Fruit fly (Drosophila melanogaster): ENCODE measurements around the gene Rbp.

The Rbp gene

DNA sequence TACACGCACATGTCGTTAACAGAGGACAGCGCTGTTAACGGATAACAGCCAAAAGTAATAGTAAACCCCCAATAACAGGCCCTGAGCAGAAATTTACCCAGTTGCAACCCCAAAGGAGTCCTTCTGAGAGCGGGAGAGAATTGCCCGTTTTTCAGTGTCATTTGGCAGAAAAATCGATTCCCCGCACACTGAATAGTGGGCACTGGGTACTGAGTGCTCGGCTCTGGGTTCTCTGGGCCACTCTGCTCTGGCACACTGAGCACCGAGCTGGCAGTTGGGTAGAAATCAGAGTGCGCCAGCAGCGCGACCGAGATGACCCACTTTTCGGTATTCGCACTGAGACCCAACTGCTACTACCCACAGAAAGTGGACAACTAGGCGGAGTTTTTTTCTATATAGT is at the start of gene Rbp:
Gene Rbp, plus strand, starts transcription at position 239 of the 400 bp plus-strand sequence.
- no peak for TF ChIP-seq CG8478 (optimal IDR thresholded peaks at IDR 0.05)
- no peak for TF ChIP-seq CTCF (optimal IDR thresholded peaks at IDR 0.05)

DNA sequence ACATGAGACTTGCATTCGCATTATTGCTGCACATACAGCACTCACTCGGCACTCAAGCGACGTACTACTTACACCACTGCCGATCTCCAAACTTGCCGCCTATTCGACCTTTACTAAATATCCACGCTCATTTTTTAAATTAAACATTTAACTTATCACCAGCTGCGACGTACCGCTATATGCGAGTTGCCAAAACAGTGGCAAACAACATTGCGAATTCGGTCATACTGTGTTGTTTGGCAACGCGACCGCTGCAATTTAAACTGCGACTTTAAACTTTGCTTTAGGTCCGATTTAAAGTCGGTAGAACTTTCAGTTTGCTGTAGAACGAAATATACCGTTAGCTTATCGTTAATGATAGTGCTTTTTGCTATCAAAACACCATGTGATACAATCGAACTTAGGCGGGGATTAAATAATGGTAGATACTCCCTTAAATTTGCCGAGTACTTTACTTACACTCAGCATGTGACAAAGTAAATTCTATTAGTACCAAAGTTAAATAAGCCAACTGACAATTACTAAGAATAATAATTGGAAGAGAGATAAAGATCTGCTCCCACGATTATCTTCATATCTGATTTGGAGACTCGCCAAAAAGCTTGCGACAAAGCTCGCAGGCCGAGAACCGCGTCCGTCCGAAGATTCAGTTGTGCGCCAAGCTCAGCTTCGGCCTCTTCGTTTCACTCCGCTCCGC is 46.2 kb upstream of the Rbp start, which contains the start of the genes CG6236 and ea:
Gene CG6236, minus strand, starts transcription at position 187 of the 697 bp plus-strand sequence.
Gene ea, plus strand, starts transcription at position 647 of the 697 bp plus-strand sequence.
- TF ChIP-seq CTCF (optimal IDR thresholded peaks at IDR 0.05) (no peak), CG8478 (optimal IDR thresholded peaks at IDR 0.05) (no peak)

DNA sequence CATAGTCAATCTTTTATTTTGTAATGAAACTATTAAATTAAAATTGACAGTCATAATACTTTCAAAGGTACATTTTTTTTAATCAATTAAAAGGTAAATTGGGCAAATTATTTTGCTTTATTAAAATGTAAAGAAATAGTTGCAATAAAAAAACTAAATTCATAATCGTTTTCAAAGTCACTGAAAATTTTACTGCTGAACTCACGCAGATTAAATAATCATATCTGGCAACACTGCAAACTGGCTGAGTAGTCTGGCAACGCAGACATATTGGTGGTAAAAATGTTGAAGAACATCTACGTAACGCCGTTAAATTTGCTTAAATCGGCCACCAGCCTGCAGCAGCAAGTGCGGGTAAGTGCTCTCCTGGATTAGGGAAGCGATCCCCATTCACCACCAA is 44.0 kb upstream of the Rbp start, which contains the start of gene mRpL9:
Gene mRpL9, plus strand, starts transcription at position 267 of the 400 bp plus-strand sequence.
- TF ChIP-seq CTCF (optimal IDR thresholded peaks at IDR 0.05) (peak; percentile 4 to 23), CG8478 (optimal IDR thresholded peaks at IDR 0.05) (no peak)

DNA sequence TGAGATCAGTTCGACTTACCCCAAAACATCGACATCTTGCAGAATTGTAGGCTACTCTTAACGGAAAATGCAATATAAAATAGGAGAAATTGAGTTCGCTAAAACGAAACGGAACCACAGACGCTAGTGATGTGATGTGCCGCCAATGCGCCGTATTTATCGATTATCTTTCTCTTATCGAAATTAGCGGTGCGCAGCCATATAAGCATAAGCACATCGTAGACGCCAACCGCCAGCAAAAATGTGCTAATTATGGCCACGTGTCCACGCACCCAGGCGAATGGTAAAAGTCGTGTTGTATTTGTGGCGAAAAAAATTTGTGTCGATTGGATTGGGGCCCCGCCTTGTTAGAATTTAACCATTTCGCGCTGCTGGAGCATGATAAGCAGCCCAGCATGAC is 41.4 kb upstream of the Rbp start, which contains the start of the genes Fkbp39 and Cyfip:
Gene Fkbp39, minus strand, starts transcription at position 140 of the 400 bp plus-strand sequence.
Gene Cyfip, plus strand, starts transcription at position 273 of the 400 bp plus-strand sequence.
- TF ChIP-seq CG8478 (optimal IDR thresholded peaks at IDR 0.05) = no peak
- TF ChIP-seq CTCF (optimal IDR thresholded peaks at IDR 0.05) = peak; percentile 41 to 48

DNA sequence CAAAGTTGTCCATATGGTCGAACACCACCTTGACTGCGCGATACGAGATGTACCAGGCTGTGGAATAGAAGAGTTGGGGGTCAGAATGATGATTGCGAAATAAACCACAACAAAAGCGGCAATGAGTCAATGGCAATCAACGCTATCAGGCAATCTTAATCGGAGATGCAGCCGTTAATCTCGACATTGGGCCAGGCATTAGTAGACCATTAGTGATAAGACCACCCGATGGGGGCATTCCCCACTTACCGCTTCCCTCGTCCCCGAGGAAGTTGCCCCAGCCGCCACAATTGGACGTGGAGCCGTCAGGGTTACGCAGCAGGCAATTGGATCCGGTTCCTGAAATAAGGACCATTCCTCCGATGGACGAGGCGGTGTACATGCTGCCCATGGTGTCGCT is 35.3 kb upstream of the Rbp start:
- TF ChIP-seq CG8478 (optimal IDR thresholded peaks at IDR 0.05) (no peak), CTCF (optimal IDR thresholded peaks at IDR 0.05) (no peak)

DNA sequence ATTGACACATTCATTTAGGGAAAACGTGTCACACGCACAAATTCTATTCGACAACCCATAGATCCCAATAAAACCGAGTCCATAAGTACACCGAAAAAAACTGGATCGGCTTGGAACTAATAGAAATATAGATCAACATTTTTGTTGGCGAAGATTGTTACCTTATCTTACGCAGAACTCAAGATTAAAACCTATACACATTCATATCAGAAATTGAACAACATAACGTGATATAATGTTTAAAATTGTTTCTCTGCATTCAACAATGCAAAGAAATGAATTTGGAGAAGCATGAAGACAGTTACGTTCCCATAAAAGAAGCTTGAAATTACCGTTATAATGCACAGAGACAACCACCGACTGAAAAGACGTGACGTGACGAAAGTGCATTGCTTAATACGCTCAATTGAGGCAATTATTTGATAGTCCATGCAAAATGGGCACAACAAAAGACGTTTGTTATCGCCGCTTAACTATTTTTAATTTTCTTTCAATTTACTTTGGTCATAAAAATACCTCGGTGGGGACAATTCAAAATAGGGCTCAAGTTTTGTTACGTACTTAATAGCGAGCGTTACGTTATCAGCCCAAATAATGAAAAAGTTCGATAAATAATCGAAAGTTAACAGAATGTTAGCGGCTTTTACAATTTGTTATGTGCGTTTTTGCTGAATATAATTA is 34.2 kb upstream of the Rbp start, which contains the start of gene SerRS-m:
Gene SerRS-m, plus strand, starts transcription at position 616 of the 681 bp plus-strand sequence.
- no peak for TF ChIP-seq CTCF (optimal IDR thresholded peaks at IDR 0.05)
- TF ChIP-seq CG8478 (optimal IDR thresholded peaks at IDR 0.05) = no peak

DNA sequence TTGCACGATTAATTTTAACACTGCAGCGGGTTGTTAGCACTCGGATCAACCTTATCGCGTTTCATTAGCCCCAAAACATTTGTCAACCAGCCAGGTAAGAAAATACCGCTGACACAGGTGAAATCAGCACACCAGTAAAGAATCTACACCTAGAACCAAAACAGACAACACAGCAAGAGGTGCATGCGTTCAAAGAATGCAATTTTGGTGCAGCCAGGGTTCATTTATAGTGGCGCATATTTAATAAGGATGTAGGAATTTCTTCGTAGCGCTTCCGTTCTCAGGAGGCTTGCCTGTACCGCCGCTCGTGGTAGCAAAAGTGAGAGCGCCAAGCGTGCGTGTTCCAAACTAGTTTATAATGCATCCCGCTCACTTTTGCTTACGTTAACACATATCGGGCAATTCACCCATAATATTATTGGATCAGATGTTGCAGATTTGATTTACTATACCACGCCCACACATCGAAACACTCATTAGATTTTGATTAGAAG is 32.0 kb upstream of the Rbp start:
- TF ChIP-seq CG8478 (optimal IDR thresholded peaks at IDR 0.05) = no peak
- TF ChIP-seq CTCF (optimal IDR thresholded peaks at IDR 0.05) = no peak

DNA sequence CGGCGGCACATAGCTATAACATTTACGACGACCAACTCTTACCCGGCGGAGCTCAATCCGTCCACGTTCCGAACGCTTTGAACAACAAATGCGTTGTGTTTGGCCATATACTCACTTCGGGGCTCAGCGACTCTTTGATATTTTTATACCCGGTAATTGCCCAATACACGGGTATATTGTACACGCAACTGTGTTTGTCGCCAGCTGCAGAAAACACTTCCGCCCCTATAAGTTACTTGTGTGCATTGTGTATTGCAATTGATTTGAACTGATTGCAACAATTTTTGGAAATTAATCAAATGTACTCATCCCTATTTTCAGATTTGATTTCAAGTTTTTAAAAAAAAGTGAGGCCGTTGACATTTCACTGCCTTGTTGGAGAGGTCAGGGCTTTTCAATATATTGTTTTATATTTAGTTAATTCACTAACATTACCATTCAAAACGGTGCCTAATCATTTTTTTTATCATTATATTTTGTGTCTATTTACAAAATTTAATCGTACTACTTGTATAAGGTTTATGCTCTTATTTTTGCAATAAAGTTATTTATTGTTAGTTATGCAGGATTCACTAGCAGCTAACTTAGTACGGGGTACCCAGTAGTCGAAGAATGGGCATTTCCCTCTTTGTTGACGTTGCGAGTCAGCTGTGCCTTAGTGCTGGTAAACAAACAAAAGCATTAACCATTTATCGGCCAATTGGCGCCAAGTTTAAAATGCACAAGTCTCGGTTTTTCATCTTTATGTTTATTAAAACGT is 31.3 kb upstream of the Rbp start, which contains the start of gene Nagk:
Gene Nagk, minus strand, starts transcription at position 331 of the 760 bp plus-strand sequence.
- TF ChIP-seq CG8478 (optimal IDR thresholded peaks at IDR 0.05) (no peak), CTCF (optimal IDR thresholded peaks at IDR 0.05) (no peak)

DNA sequence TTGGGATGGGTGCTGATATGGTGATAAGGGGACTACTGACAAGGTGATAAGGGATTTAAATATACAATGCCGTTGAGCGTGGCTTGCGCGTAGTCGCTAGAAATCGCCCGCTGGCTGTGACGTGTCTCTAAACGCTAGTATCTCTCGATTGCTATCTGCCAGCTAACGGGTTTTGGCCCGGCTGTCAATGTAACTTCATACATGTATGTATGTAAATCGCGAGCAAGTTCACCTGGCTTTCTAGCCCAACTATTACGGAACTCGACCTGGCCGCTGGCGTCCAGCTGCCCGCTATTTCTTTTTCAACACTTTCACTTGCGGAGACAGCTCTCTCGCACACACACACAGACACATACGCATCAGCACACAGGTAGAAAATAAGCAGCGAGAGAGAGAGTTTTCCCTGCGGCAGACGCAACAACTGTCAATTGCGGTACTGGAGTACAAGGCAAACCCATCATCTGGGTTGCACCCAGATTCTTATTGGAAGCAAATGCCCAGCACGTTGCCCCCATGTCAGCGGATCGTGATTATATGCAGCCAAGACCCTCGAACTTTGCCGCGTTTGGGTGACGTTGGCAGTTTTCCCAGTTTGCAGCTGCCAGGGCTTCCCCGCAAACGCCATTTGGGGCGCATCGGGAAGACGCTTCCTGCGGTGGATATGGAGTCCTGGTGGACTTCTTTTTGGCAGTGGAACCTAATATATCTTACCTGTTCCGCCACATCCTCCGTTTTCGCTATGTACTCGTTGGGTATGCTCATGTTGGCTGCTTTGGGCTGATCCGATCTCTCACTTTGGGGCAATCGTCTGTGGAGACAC is 29.0 kb upstream of the Rbp start:
- TF ChIP-seq CG8478 (optimal IDR thresholded peaks at IDR 0.05) (no peak), CTCF (optimal IDR thresholded peaks at IDR 0.05) (no peak)

DNA sequence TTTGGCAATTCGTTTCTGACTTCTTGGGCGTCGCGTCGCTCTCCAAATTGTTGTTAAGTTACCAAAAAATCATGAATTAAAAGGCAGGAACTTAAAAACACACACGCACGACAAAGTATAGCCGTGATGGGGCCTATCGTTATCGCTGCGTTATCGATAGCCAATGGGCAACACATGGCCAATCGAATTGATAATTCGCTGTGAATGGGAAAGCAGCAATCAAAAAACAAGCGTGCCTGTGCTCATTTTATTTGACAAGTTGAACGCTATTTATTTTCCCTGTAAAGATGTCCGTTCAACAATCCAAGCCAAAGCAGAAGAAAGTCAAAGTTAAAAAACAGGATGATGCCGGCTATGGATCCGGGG is 28.4 kb upstream of the Rbp start, which contains the start of the genes Surf4 and CG31301:
Gene Surf4, minus strand, starts transcription at position 159 of the 366 bp plus-strand sequence.
Gene CG31301, plus strand, starts transcription at position 188 of the 366 bp plus-strand sequence.
- TF ChIP-seq CTCF (optimal IDR thresholded peaks at IDR 0.05) (no peak), CG8478 (optimal IDR thresholded peaks at IDR 0.05) (no peak)

DNA sequence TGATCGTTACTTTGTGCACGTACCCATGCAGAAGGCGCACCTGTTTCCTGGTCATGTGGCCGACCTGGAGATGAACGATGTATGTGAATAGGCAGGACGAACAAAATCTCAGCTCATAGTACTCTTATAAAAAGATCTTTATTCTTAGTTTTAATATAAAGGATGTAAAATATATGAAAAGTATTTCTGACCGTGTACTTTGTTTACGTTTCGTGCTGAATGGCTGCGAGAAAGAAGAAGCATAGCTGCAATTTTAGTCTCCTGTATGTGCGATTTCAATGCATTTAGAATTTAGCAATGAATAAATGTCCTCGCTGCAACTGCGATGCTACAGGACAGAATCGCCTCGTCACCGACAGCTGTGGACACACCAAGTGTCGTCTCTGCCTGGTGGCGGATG is 26.6 kb upstream of the Rbp start, which contains the start of the genes CG42726 and CG42727:
Gene CG42726, plus strand, starts transcription at position 227 of the 400 bp plus-strand sequence.
Gene CG42727, plus strand, starts transcription at position 227 of the 400 bp plus-strand sequence.
- TF ChIP-seq CTCF (optimal IDR thresholded peaks at IDR 0.05) (no peak), CG8478 (optimal IDR thresholded peaks at IDR 0.05) (no peak)

DNA sequence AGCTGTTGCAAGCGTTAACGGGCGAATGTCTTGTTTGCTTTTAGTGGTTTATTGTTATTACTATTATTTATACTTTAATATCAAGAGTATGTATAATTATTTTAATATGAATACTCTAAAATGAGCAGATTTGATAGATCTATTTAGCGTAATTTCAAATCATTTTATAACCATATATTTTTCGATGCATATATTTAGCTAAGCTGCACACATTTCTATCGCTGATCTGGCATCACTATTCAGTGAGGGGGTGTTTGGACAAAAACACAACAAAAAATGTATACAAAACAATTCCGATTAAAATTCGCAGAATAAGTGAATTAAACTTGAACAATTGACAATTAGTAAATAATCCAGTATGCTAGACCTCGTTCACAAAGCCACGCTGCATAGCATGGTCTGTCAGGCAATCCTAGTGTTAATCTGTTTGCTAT is 23.4 kb upstream of the Rbp start, which contains the start of the genes Trs33 and Tmtc4:
Gene Trs33, minus strand, starts transcription at position 3 of the 434 bp plus-strand sequence.
Gene Tmtc4, plus strand, starts transcription at position 233 of the 434 bp plus-strand sequence.
- TF ChIP-seq CTCF (optimal IDR thresholded peaks at IDR 0.05) (no peak), CG8478 (optimal IDR thresholded peaks at IDR 0.05) (no peak)

DNA sequence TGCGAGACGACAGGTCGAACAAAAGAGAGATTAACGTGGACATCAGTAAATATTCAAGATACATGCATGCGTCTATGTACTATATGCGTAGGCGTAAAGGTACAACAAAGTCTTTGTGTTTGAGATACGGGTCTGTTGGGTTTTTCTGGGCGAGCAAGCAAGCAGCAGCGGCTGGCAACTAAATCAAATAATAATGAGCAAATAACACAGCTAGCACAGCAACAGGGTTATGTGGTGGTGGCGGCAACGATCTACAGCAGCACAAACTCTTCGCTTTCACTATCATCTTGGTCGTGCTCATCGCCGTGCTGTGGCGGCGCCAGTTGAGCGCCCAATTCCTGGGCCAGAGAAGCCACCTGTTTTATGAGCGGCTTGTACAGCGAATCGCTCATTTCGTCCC is 20.4 kb upstream of the Rbp start:
- TF ChIP-seq CG8478 (optimal IDR thresholded peaks at IDR 0.05) (no peak), CTCF (optimal IDR thresholded peaks at IDR 0.05) (no peak)
